Worm (Caenorhabditis elegans) whole organism, midembryonic: Measurements from ENCODE around the gene fut-8.

Experiments
- ztf-23 ChIP-seq: fragments of 200-800 bp; sonication (Bioruptor generic); IDR thresholded peaks from 2 replicates; pipeline ENCODE4 v1.3.6; 2022; ENCODE audit warnings: missing genetic modification reagents, missing genetic modification characterization, missing compliant biosample characterization
- ztf-29 ChIP-seq: fragments of 200-800 bp; sonication (Bioruptor generic); IDR thresholded peaks from 2 replicates; pipeline ENCODE4 v1.3.6; 2022; ENCODE audit warnings: missing genetic modification reagents, missing genetic modification characterization, missing compliant biosample characterization

- TF ChIP-seq ztf-29 (GFP tag; lab: Robert Waterston, UW) (no peak), ztf-23 (GFP tag; lab: Robert Waterston, UW) (no peak)
Measured at ce11 chrV:5961516-5961915, 28.8 kb downstream of the fut-8 start, which contains the start of gene mcp-1.
